Fruit fly (Drosophila melanogaster) whole organism, prepupa: ENCODE data around the gene CG13280.

Experiments used
- CG4318 ChIP-seq: fragments of 200-800 bp; sonication (Bioruptor generic); optimal IDR thresholded peaks from 3 replicates; lab custom pipeline; 2017; ENCODE audit warnings: missing biosample characterization, mild to moderate bottlenecking, missing genetic modification characterization
- svp ChIP-seq: fragments of 200-800 bp; sonication (Bioruptor generic); peaks from one replicate; lab custom pipeline; 2016; ENCODE audit warnings: missing biosample characterization, missing genetic modification characterization

- TF ChIP-seq CG4318 (GFP tag; lab: Kevin White, UChicago) (no peak), svp (peak; percentile 89)
Observed at dm6 chr2L:16790671-16791270, 30.1 kb downstream of the CG13280 start, which contains the start of gene Cyt-b5-r.
